In genomic region chr3R:4951764-4952570, dm6 we compare ENCODE assay signal across 2 fruit fly cellular contexts.
TF ChIP-seq lines count a peak whose summit lies in the region.

No protein-coding gene starts in this region.

TF ChIP-seq in whole organism, embryonic, 481 proteins besides CTCF, POLR2A, EP300 and RAD21 (continued from another document and continues in another):
- TF ChIP-seq pzg (GFP tag; optimal IDR thresholded peaks at IDR 0.05; lab: Kevin White, UChicago), result no peak
- TF ChIP-seq tll (GFP tag; optimal IDR thresholded peaks at IDR 0.05; lab: Kevin White, UChicago), result peak; percentile 29 to 45
- no peak for TF ChIP-seq CG3726 (GFP tag; IDR thresholded peaks at IDR 0.05; lab: Robert Waterston, UW)
- no peak for TF ChIP-seq CG1832 (GFP tag; optimal IDR thresholded peaks at IDR 0.05; lab: Kevin White, UChicago)
- no peak for TF ChIP-seq otp (GFP tag; IDR thresholded peaks at IDR 0.05; lab: Robert Waterston, UW)
- TF ChIP-seq CG10147 (GFP tag; optimal IDR thresholded peaks at IDR 0.05; lab: Kevin White, UChicago), result peak; percentile 27
- TF ChIP-seq fd96Cb (tag; optimal IDR thresholded peaks at IDR 0.05; lab: Kevin White, UChicago), result no peak
- no peak for TF ChIP-seq Vsx1 (GFP tag; optimal IDR thresholded peaks at IDR 0.05; lab: Kevin White, UChicago)
- TF ChIP-seq cg (GFP tag; optimal IDR thresholded peaks at IDR 0.05; lab: Kevin White, UChicago), result peak; percentile 98
- TF ChIP-seq chn (GFP tag; optimal IDR thresholded peaks at IDR 0.05; lab: Kevin White, UChicago), result peak; percentile 6
- TF ChIP-seq bbx (GFP tag; IDR thresholded peaks at IDR 0.05; lab: Robert Waterston, UW; ENCODE audit: partially characterized antibody), result no peak
- no peak for TF ChIP-seq Spps (tag; optimal IDR thresholded peaks at IDR 0.05; lab: Kevin White, UChicago)
- TF ChIP-seq pros (GFP tag; optimal IDR thresholded peaks at IDR 0.05; lab: Kevin White, UChicago), result peak; percentile 28
- TF ChIP-seq Deaf1 (tag; optimal IDR thresholded peaks at IDR 0.05; lab: Kevin White, UChicago), result peak; percentile 56
- peak; percentile 52 for TF ChIP-seq BtbVII (GFP tag; optimal IDR thresholded peaks at IDR 0.05; lab: Kevin White, UChicago)
- TF ChIP-seq Ets97D (GFP tag; optimal IDR thresholded peaks at IDR 0.05; lab: Kevin White, UChicago), result no peak
- no peak for TF ChIP-seq Dbx (GFP tag; IDR thresholded peaks at IDR 0.05; lab: Robert Waterston, UW)
- TF ChIP-seq ttk (GFP tag; IDR thresholded peaks at IDR 0.05; lab: Robert Waterston, UW), result no peak
- TF ChIP-seq BEAF-32 (GFP tag; optimal IDR thresholded peaks at IDR 0.05; lab: Kevin White, UChicago), result no peak
- TF ChIP-seq cwo (GFP tag; optimal IDR thresholded peaks at IDR 0.05; lab: Kevin White, UChicago), result peak; percentile 61
- no peak for TF ChIP-seq CG14050 (GFP tag; IDR thresholded peaks at IDR 0.05; lab: Robert Waterston, UW)
- TF ChIP-seq dati (GFP tag; IDR thresholded peaks at IDR 0.05; lab: Robert Waterston, UW), result no peak
- no peak for TF ChIP-seq grn (GFP tag; optimal IDR thresholded peaks at IDR 0.05; lab: Kevin White, UChicago)
- no peak for TF ChIP-seq dmrt99B (tag; optimal IDR thresholded peaks at IDR 0.05; lab: Kevin White, UChicago)
- TF ChIP-seq Med (GFP tag; lab: Kevin White, UChicago), result peak; percentile 63
- no peak for TF ChIP-seq Camta (GFP tag; optimal IDR thresholded peaks at IDR 0.05; lab: Kevin White, UChicago)
- TF ChIP-seq CG2712 (tag; optimal IDR thresholded peaks at IDR 0.05; lab: Kevin White, UChicago), result no peak
- no peak for TF ChIP-seq H2.0 (GFP tag; IDR thresholded peaks at IDR 0.05; lab: Robert Waterston, UW)
- TF ChIP-seq az2 (GFP tag; optimal IDR thresholded peaks at IDR 0.05; lab: Kevin White, UChicago), result no peak
- no peak for TF ChIP-seq ranshi (GFP tag; IDR thresholded peaks at IDR 0.05; lab: Robert Waterston, UW)
- TF ChIP-seq MBD-R2 (GFP tag; IDR thresholded peaks at IDR 0.05; lab: Robert Waterston, UW), result no peak
- peak; percentile 78 for TF ChIP-seq sd (tag; optimal IDR thresholded peaks at IDR 0.05; lab: Kevin White, UChicago)
- no peak for TF ChIP-seq Myb (GFP tag; optimal IDR thresholded peaks at IDR 0.05; lab: Kevin White, UChicago)
- peak; percentile 66 for TF ChIP-seq CG15479 (GFP tag; optimal IDR thresholded peaks at IDR 0.05; lab: Kevin White, UChicago)
- TF ChIP-seq ewg (GFP tag; optimal IDR thresholded peaks at IDR 0.05; lab: Kevin White, UChicago), result peak; percentile 1
- no peak for TF ChIP-seq Dll (GFP tag; IDR thresholded peaks at IDR 0.05; lab: Robert Waterston, UW; ENCODE audit: partially characterized antibody)
- no peak for TF ChIP-seq E2f1 (GFP tag; IDR thresholded peaks at IDR 0.05; lab: Robert Waterston, UW)
- peak; percentile 69 for TF ChIP-seq CG10543 (GFP tag; optimal IDR thresholded peaks at IDR 0.05; lab: Kevin White, UChicago)
- no peak for TF ChIP-seq CG8290 (GFP tag; optimal IDR thresholded peaks at IDR 0.05; lab: Kevin White, UChicago)
- TF ChIP-seq CG8290 (tag; optimal IDR thresholded peaks at IDR 0.05; lab: Kevin White, UChicago), result peak in 1 of 2 experiments; percentile 62
- TF ChIP-seq tx (GFP tag; optimal IDR thresholded peaks at IDR 0.05; lab: Kevin White, UChicago), result no peak
- TF ChIP-seq knrl (GFP tag; IDR thresholded peaks at IDR 0.05; lab: Robert Waterston, UW; ENCODE audit: partially characterized antibody), result no peak
- no peak for TF ChIP-seq HmgZ (tag; optimal IDR thresholded peaks at IDR 0.05; lab: Kevin White, UChicago)
- TF ChIP-seq bowl (GFP tag; IDR thresholded peaks at IDR 0.05; lab: Robert Waterston, UW), result no peak
- no peak for TF ChIP-seq CG3838 (GFP tag; optimal IDR thresholded peaks at IDR 0.05; lab: Kevin White, UChicago)
- no peak for TF ChIP-seq CG13296 (GFP tag; optimal IDR thresholded peaks at IDR 0.05; lab: Kevin White, UChicago)
- TF ChIP-seq nom (GFP tag; optimal IDR thresholded peaks at IDR 0.05; lab: Kevin White, UChicago), result peak; percentile 64
- no peak for TF ChIP-seq dan (GFP tag; IDR thresholded peaks at IDR 0.05; lab: Robert Waterston, UW)
- no peak for TF ChIP-seq insv (GFP tag; optimal IDR thresholded peaks at IDR 0.05; lab: Kevin White, UChicago)
- TF ChIP-seq Doc3 (GFP tag; IDR thresholded peaks at IDR 0.05; lab: Robert Waterston, UW; ENCODE audit: partially characterized antibody), result no peak
- TF ChIP-seq gfzf (GFP tag; optimal IDR thresholded peaks at IDR 0.05; lab: Kevin White, UChicago), result no peak
- no peak for TF ChIP-seq Dip3 (GFP tag; optimal IDR thresholded peaks at IDR 0.05; lab: Kevin White, UChicago)
- peak; percentile 88 for TF ChIP-seq Elba2 (GFP tag; optimal IDR thresholded peaks at IDR 0.05; lab: Kevin White, UChicago)
- TF ChIP-seq ham (GFP tag; IDR thresholded peaks at IDR 0.05; lab: Robert Waterston, UW), result no peak
- TF ChIP-seq phol (tag; optimal IDR thresholded peaks at IDR 0.05; lab: Kevin White, UChicago), result no peak
- no peak for TF ChIP-seq D (optimal IDR thresholded peaks at IDR 0.05; lab: Kevin White, UChicago)
- TF ChIP-seq D (GFP tag; optimal IDR thresholded peaks at IDR 0.05; lab: Kevin White, UChicago), result no peak
- TF ChIP-seq hbn (GFP tag; IDR thresholded peaks at IDR 0.05; lab: Robert Waterston, UW; ENCODE audit: partially characterized antibody), result no peak
- TF ChIP-seq corto (GFP tag; optimal IDR thresholded peaks at IDR 0.05; lab: Kevin White, UChicago), result no peak
- TF ChIP-seq CG4854 (GFP tag; optimal IDR thresholded peaks at IDR 0.05; lab: Kevin White, UChicago), result no peak
- TF ChIP-seq sug (tag; optimal IDR thresholded peaks at IDR 0.05; lab: Kevin White, UChicago), result peak; percentile 53
- TF ChIP-seq CG8478 (optimal IDR thresholded peaks at IDR 0.05; lab: Kevin White, UChicago), result no peak
- TF ChIP-seq sim (GFP tag; IDR thresholded peaks at IDR 0.05; lab: Robert Waterston, UW), result no peak
- TF ChIP-seq HLH3B (GFP tag; IDR thresholded peaks at IDR 0.05; lab: Robert Waterston, UW), result no peak
- no peak for TF ChIP-seq NC2β (GFP tag; optimal IDR thresholded peaks at IDR 0.05; lab: Kevin White, UChicago)
- no peak for TF ChIP-seq Fer1 (GFP tag; optimal IDR thresholded peaks at IDR 0.05; lab: Kevin White, UChicago)
- no peak for TF ChIP-seq C15 (GFP tag; IDR thresholded peaks at IDR 0.05; lab: Robert Waterston, UW)
- TF ChIP-seq toy (GFP tag; IDR thresholded peaks at IDR 0.05; lab: Robert Waterston, UW), result no peak
- peak; percentile 70 for TF ChIP-seq nerfin-1 (tag; optimal IDR thresholded peaks at IDR 0.05; lab: Kevin White, UChicago)
- no peak for TF ChIP-seq al (GFP tag; IDR thresholded peaks at IDR 0.05; lab: Robert Waterston, UW)

TF ChIP-seq in whole organism, prepupa, 60 proteins besides CTCF, POLR2A, EP300 and RAD21 (continued from another document):
- no peak for TF ChIP-seq CG6792 (GFP tag; optimal IDR thresholded peaks at IDR 0.05; lab: Kevin White, UChicago)
- TF ChIP-seq CG3032 (tag; optimal IDR thresholded peaks at IDR 0.05; lab: Kevin White, UChicago), result no peak
- peak; percentile 45 for TF ChIP-seq Sox14 (GFP tag; optimal IDR thresholded peaks at IDR 0.05; lab: Kevin White, UChicago)
- TF ChIP-seq Blimp-1 (GFP tag; optimal IDR thresholded peaks at IDR 0.05; lab: Kevin White, UChicago), result peak; percentile 26
- TF ChIP-seq CG31627 (GFP tag; optimal IDR thresholded peaks at IDR 0.05; lab: Kevin White, UChicago), result no peak
- no peak for TF ChIP-seq Sox15 (GFP tag; optimal IDR thresholded peaks at IDR 0.05; lab: Kevin White, UChicago)
- no peak for TF ChIP-seq net (GFP tag; optimal IDR thresholded peaks at IDR 0.05; lab: Kevin White, UChicago)
- TF ChIP-seq Lpt (GFP tag; optimal IDR thresholded peaks at IDR 0.05; lab: Kevin White, UChicago), result no peak
- no peak for TF ChIP-seq CG8119 (GFP tag; IDR thresholded peaks at IDR 0.05; lab: Robert Waterston, UW)
- TF ChIP-seq Gug (GFP tag; IDR thresholded peaks at IDR 0.05; lab: Robert Waterston, UW), result no peak
- TF ChIP-seq fkh (GFP tag; optimal IDR thresholded peaks at IDR 0.05; lab: Kevin White, UChicago), result peak; percentile 69
- no peak for TF ChIP-seq Ets96B (tag; optimal IDR thresholded peaks at IDR 0.05; lab: Kevin White, UChicago)
- TF ChIP-seq CG6276 (GFP tag; optimal IDR thresholded peaks at IDR 0.05; lab: Kevin White, UChicago), result no peak
- TF ChIP-seq salr (GFP tag; optimal IDR thresholded peaks at IDR 0.05; lab: Kevin White, UChicago), result no peak
- TF ChIP-seq Eip93F (GFP tag; optimal IDR thresholded peaks at IDR 0.05; lab: Kevin White, UChicago), result no peak
- no peak for TF ChIP-seq eg (GFP tag; IDR thresholded peaks at IDR 0.05; lab: Robert Waterston, UW)
- peak; percentile 38 to 58 for TF ChIP-seq ss (GFP tag; optimal IDR thresholded peaks at IDR 0.05; lab: Kevin White, UChicago)
- no peak for TF ChIP-seq CG16779 (tag; optimal IDR thresholded peaks at IDR 0.05; lab: Kevin White, UChicago)
- no peak for TF ChIP-seq lz (GFP tag; optimal IDR thresholded peaks at IDR 0.05; lab: Kevin White, UChicago)
- no peak for TF ChIP-seq Eip75B (GFP tag; optimal IDR thresholded peaks at IDR 0.05; lab: Kevin White, UChicago)
- TF ChIP-seq CG6854 (GFP tag; optimal IDR thresholded peaks at IDR 0.05; lab: Kevin White, UChicago), result no peak
- no peak for TF ChIP-seq esn (GFP tag; optimal IDR thresholded peaks at IDR 0.05; lab: Kevin White, UChicago)
- no peak for TF ChIP-seq Hr4 (GFP tag; optimal IDR thresholded peaks at IDR 0.05; lab: Kevin White, UChicago)
- TF ChIP-seq topi (GFP tag; optimal IDR thresholded peaks at IDR 0.05; lab: Kevin White, UChicago), result no peak
- TF ChIP-seq Smox (GFP tag; optimal IDR thresholded peaks at IDR 0.05; lab: Kevin White, UChicago), result no peak
- TF ChIP-seq CG10669 (GFP tag; optimal IDR thresholded peaks at IDR 0.05; lab: Kevin White, UChicago), result no peak
- no peak for TF ChIP-seq fd85E (GFP tag; optimal IDR thresholded peaks at IDR 0.05; lab: Kevin White, UChicago)
- TF ChIP-seq CG34406 (GFP tag; optimal IDR thresholded peaks at IDR 0.05; lab: Kevin White, UChicago), result no peak
- no peak for TF ChIP-seq CG8632 (GFP tag; optimal IDR thresholded peaks at IDR 0.05; lab: Kevin White, UChicago)
- TF ChIP-seq Hr39 (GFP tag; optimal IDR thresholded peaks at IDR 0.05; lab: Kevin White, UChicago), result no peak
- TF ChIP-seq dac (GFP tag; optimal IDR thresholded peaks at IDR 0.05; lab: Kevin White, UChicago), result no peak
- no peak for TF ChIP-seq fd59A (GFP tag; optimal IDR thresholded peaks at IDR 0.05; lab: Kevin White, UChicago)
- peak; percentile 3 for TF ChIP-seq CG9139 (GFP tag; optimal IDR thresholded peaks at IDR 0.05; lab: Kevin White, UChicago)
- no peak for TF ChIP-seq CG3919 (GFP tag; optimal IDR thresholded peaks at IDR 0.05; lab: Kevin White, UChicago)
TF ChIP-seq in whole organism, prepupa: peak in this region for 7.
